Worm (Caenorhabditis elegans): ENCODE data around the gene fipr-13.

The fipr-13 gene

DNA sequence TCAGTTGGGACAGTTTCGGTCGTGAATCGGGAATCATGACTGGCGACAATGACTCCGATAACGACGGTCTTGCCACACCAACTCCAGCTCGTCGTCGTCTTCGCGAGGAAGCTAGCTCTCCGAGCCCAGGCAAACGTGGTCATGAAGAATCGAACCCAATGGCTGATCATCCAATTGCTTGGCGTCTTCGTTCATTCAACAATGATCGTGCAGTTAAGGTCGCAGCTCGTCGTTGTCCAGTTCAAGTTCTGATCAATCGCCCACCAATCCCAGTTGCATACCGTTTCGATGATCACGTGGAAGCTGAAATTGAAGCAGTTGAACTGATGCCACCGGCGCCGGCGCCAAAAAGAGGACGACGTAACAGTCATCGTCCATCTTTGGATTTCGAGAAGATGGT, 17.1 kb upstream of the fipr-13 start:
- no peak for TF ChIP-seq sdc-2 (tag; optimal IDR thresholded peaks at IDR 0.05)
- TF ChIP-seq nhr-232 (tag; optimal IDR thresholded peaks at IDR 0.05): no peak
- TF ChIP-seq npax-4 (tag; optimal IDR thresholded peaks at IDR 0.05): no peak
- no peak for TF ChIP-seq pha-4 (tag; optimal IDR thresholded peaks at IDR 0.05)
- TF ChIP-seq ceh-45 (GFP tag; IDR thresholded peaks at IDR 0.05): no peak
- TF ChIP-seq sox-2 (GFP tag; IDR thresholded peaks at IDR 0.05): no peak
- TF ChIP-seq ref-2 (tag; optimal IDR thresholded peaks at IDR 0.05): no peak
- TF ChIP-seq K09A11.1 (tag; optimal IDR thresholded peaks at IDR 0.05; ENCODE audit: insufficient read depth): no peak

DNA sequence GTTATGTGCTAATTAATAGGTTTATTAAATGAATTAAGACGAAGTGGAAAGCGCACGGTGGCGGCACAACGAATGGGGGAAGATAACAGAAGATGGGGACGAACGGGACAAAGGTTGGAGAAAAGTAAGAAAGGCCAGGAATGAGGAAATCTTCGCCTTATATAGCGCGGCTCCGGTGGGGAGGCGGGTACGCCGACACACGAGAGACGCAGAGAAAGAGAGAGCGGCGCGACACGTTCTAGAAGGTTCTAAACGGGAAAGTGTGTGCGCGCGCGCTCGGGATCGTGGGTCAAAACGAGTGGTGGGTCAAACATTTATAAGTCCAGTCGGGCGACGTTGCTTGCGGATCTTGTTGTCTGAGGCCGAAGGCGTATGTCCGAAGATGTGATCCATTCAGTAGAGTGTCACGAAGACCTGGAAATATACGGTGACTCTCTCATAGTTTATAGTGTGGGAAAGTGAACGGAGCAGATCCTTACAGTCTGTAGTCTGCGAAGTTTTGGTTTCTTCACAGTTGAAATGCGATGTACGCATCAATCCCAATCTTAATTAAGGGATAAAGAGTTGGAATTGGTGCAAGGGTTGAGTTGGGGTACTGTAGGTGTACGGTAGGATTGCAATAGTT, 15.0 kb upstream of the fipr-13 start:
- 0 out of 2 replicates have a peak, but pooled peaks have one; percentile 33 for TF ChIP-seq ceh-45 (GFP tag; IDR thresholded peaks at IDR 0.05)

DNA sequence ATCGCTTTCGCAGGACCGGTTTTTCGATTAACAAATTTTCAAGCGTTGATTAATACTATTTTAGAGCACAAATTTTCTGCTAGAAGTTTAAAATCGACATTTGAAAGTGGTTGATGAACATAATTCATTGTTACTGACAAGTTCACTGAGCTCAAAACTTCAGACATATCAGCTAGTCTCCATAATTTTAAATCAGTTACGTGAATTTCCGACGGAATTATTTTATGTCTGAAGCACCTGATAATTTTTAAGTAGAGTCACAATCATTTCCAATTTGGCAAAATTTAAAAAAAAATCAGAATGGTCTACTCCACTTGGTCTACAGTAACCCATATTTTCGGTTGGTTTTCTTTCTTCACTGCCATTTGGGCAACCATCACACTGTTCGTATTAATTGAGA, 12.5 kb upstream of the fipr-13 start, which contains the start of gene str-118:
str-118 (plus strand) TSS at position 301 of the 400 bp plus-strand sequence.
- TF ChIP-seq ceh-45 (GFP tag; IDR thresholded peaks at IDR 0.05) (no peak), pqm-1 (tag; optimal IDR thresholded peaks at IDR 0.05) (no peak), elt-4 (tag; optimal IDR thresholded peaks at IDR 0.05) (no peak), ceh-31 (tag; optimal IDR thresholded peaks at IDR 0.05) (no peak), dmd-4 (tag; optimal IDR thresholded peaks at IDR 0.05; ENCODE audit: borderline replicate concordance) (no peak), hlh-6 (tag; optimal IDR thresholded peaks at IDR 0.05) (no peak), unc-42 (tag; optimal IDR thresholded peaks at IDR 0.05) (no peak), mec-3 (tag; optimal IDR thresholded peaks at IDR 0.05; ENCODE audit: borderline replicate concordance) (no peak), eyg-1 (tag; optimal IDR thresholded peaks at IDR 0.05) (no peak), pat-9 (tag; optimal IDR thresholded peaks at IDR 0.05) (no peak), pag-3 (tag; optimal IDR thresholded peaks at IDR 0.05; ENCODE audit: borderline replicate concordance) (no peak), C38D4.7 (GFP tag; optimal IDR thresholded peaks at IDR 0.05) (no peak), ceh-34 (tag; optimal IDR thresholded peaks at IDR 0.05) (no peak), sdc-2 (tag; optimal IDR thresholded peaks at IDR 0.05) (no peak)

- TF ChIP-seq unc-42 (tag; optimal IDR thresholded peaks at IDR 0.05) (peak; percentile 70), dve-1 (tag; optimal IDR thresholded peaks at IDR 0.05) (no peak), rnt-1 (tag; optimal IDR thresholded peaks at IDR 0.05) (no peak), ceh-30 (tag; optimal IDR thresholded peaks at IDR 0.05) (peak; percentile 36)
Measured at ce11 chrV:10054872-10055271, 9.4 kb upstream of the fipr-13 start, which contains the start of gene yif-1. TSS of gene yif-1 (minus strand) at chrV:10054913.

- TF ChIP-seq pros-1 (tag; optimal IDR thresholded peaks at IDR 0.05): no peak
- TF ChIP-seq Y22D7AL.16 (tag; optimal IDR thresholded peaks at IDR 0.05): no peak
Measured at ce11 chrV:10058748-10059147, 5.6 kb upstream of the fipr-13 start.

DNA sequence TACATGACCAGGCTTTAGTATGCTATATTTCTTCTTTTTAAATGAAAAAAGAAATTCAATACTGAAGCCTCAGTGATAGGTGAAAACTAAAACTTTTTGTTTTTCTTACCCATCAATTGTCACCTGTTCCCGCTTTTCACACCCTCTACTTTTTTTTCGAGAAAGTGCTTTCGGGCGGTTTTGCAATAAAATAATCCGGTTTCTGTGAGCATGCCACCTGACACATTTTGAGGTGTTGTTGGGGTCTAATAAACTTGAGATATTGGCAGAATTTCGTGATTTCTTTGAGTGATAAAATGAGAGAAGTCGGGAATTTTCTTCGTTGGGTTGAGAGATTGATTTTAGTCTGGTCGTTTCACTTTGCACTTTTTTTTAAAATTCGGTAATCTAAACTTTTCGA, 4.3 kb upstream of the fipr-13 start:
- TF ChIP-seq hlh-15 (tag; optimal IDR thresholded peaks at IDR 0.05) (no peak), ceh-19 (GFP tag; optimal IDR thresholded peaks at IDR 0.05) (no peak), ref-2 (tag; optimal IDR thresholded peaks at IDR 0.05) (no peak), fkh-6 (tag; optimal IDR thresholded peaks at IDR 0.05) (no peak), ceh-30 (tag; optimal IDR thresholded peaks at IDR 0.05) (no peak), dve-1 (tag; optimal IDR thresholded peaks at IDR 0.05) (no peak), K09A11.1 (tag; optimal IDR thresholded peaks at IDR 0.05; ENCODE audit: insufficient read depth) (no peak), T23F11.4 (GFP tag; optimal IDR thresholded peaks at IDR 0.05) (no peak), madf-2 (tag; optimal IDR thresholded peaks at IDR 0.05) (no peak), unc-55 (GFP tag; optimal IDR thresholded peaks at IDR 0.05) (no peak)
